Fruit fly (Drosophila melanogaster) whole organism, embryonic: ENCODE measurements around the gene Rab26.

Experiments used
- Atf-2 ChIP-seq: fragments of 200-800 bp; sonication (Bioruptor generic); optimal IDR thresholded peaks from 2 replicates; lab custom pipeline; 2016; ENCODE audit warnings: missing biosample characterization, missing genetic modification characterization
- CG11504 ChIP-seq: fragments of 200-800 bp; sonication (Bioruptor generic); optimal IDR thresholded peaks from 3 replicates; lab custom pipeline; 2019; ENCODE audit warnings: missing biosample characterization, mild to moderate bottlenecking, missing genetic modification characterization, moderate library complexity
- CG12071 ChIP-seq: fragments of 200-800 bp; sonication (Bioruptor generic); optimal IDR thresholded peaks from 3 replicates; lab custom pipeline; 2018; ENCODE audit warnings: missing biosample characterization, mild to moderate bottlenecking, missing genetic modification characterization
- CG12299 ChIP-seq: fragments of 200-800 bp; sonication (Bioruptor generic); optimal IDR thresholded peaks from 2 replicates; lab custom pipeline; 2018; ENCODE audit warnings: missing biosample characterization, mild to moderate bottlenecking, missing genetic modification characterization
- CG12659 ChIP-seq: fragments of 200-800 bp; sonication (Bioruptor generic); optimal IDR thresholded peaks from 3 replicates; lab custom pipeline; 2017; ENCODE audit warnings: mild to moderate bottlenecking, missing biosample characterization, missing genetic modification reagents, missing genetic modification characterization
- CG14860 ChIP-seq: fragments of 200-800 bp; sonication (Bioruptor generic); IDR thresholded peaks from 3 replicates; pipeline ENCODE4 v1.3.6; 2022; ENCODE audit warnings: missing biosample characterization, missing genetic modification characterization; ENCODE audit not compliant: partially characterized antibody
- CG15269 ChIP-seq: fragments of 200-800 bp; sonication (Bioruptor generic); optimal IDR thresholded peaks from 2 replicates; lab custom pipeline; 2018; ENCODE audit warnings: missing biosample characterization, mild to moderate bottlenecking, missing genetic modification characterization, moderate library complexity
- CG17385 ChIP-seq: fragments of 200-800 bp; sonication (Bioruptor generic); optimal IDR thresholded peaks from 3 replicates; lab custom pipeline; 2018; ENCODE audit warnings: missing biosample characterization, mild to moderate bottlenecking, missing genetic modification characterization
- CG32532 ChIP-seq: fragments of 200-800 bp; sonication (Bioruptor generic); IDR thresholded peaks from 2 replicates; pipeline ENCODE4 v1.3.6; 2022; ENCODE audit warnings: missing biosample characterization, missing genetic modification characterization
- CG3838 ChIP-seq: fragments of 200-800 bp; sonication (Bioruptor generic); optimal IDR thresholded peaks from 3 replicates; lab custom pipeline; 2016; ENCODE audit warnings: missing biosample characterization, missing genetic modification characterization
- CG43689 ChIP-seq: fragments of 200-800 bp; sonication (Bioruptor generic); IDR thresholded peaks from 2 replicates; pipeline ENCODE4 v1.3.6; 2022; ENCODE audit warnings: missing biosample characterization, missing genetic modification characterization
- CG7963 ChIP-seq: fragments of 200-800 bp; sonication (Bioruptor generic); IDR thresholded peaks from 3 replicates; pipeline ENCODE4 v1.3.6; 2022; ENCODE audit warnings: missing biosample characterization, missing genetic modification characterization; ENCODE audit not compliant: partially characterized antibody
- CG8359 ChIP-seq: fragments of 200-800 bp; sonication (Bioruptor generic); optimal IDR thresholded peaks from 2 replicates; lab custom pipeline; 2017; ENCODE audit warnings: missing biosample characterization, mild to moderate bottlenecking, missing genetic modification characterization, borderline replicate concordance
- CG9215 ChIP-seq: fragments of 200-800 bp; sonication (Bioruptor generic); IDR thresholded peaks from 2 replicates; pipeline ENCODE4 v1.3.6; 2022; ENCODE audit warnings: missing biosample characterization, missing genetic modification characterization
- Dek ChIP-seq: fragments of 200-800 bp; sonication (Bioruptor generic); optimal IDR thresholded peaks from 3 replicates; lab custom pipeline; 2019; ENCODE audit warnings: missing biosample characterization, mild to moderate bottlenecking, missing genetic modification characterization, moderate library complexity
- Doc2 ChIP-seq: fragments of 200-800 bp; sonication (Bioruptor generic); IDR thresholded peaks from 2 replicates; pipeline ENCODE4 v1.3.6; 2022; ENCODE audit warnings: missing biosample characterization, missing genetic modification characterization
- Doc3 ChIP-seq: fragments of 200-800 bp; sonication (Bioruptor generic); IDR thresholded peaks from 3 replicates; pipeline ENCODE4 v1.3.6; 2022; ENCODE audit warnings: missing biosample characterization, missing genetic modification characterization; ENCODE audit not compliant: partially characterized antibody
- Drgx ChIP-seq: fragments of 200-800 bp; sonication (Bioruptor generic); IDR thresholded peaks from 2 replicates; pipeline ENCODE4 v1.3.6; 2022; ENCODE audit warnings: missing biosample characterization, missing genetic modification characterization
- HLHmδ ChIP-seq: fragments of 200-800 bp; sonication (Bioruptor generic); optimal IDR thresholded peaks from 2 replicates; lab custom pipeline; 2018; ENCODE audit warnings: missing biosample characterization, mild to moderate bottlenecking, missing genetic modification characterization, moderate library complexity
- Lim3 ChIP-seq: fragments of 200-800 bp; sonication (Bioruptor generic); IDR thresholded peaks from 2 replicates; pipeline ENCODE4 v1.3.6; 2022; ENCODE audit warnings: missing biosample characterization, missing genetic modification characterization
- Max ChIP-seq: fragments of 200-800 bp; sonication (Bioruptor generic); optimal IDR thresholded peaks from 2 replicates; lab custom pipeline; 2016; ENCODE audit warnings: missing biosample characterization, mild to moderate bottlenecking, missing genetic modification characterization
- Meics ChIP-seq: fragments of 200-800 bp; sonication (Bioruptor generic); optimal IDR thresholded peaks from 2 replicates; lab custom pipeline; 2017; ENCODE audit warnings: missing biosample characterization, mild to moderate bottlenecking, missing genetic modification characterization
- amos ChIP-seq: fragments of 200-800 bp; sonication (Bioruptor generic); IDR thresholded peaks from 2 replicates; pipeline ENCODE4 v1.3.6; 2022; ENCODE audit warnings: missing biosample characterization, missing genetic modification characterization; ENCODE audit not compliant: partially characterized antibody
- ara ChIP-seq: fragments of 200-800 bp; sonication (Bioruptor generic); IDR thresholded peaks from 2 replicates; pipeline ENCODE4 v1.3.6; 2022; ENCODE audit warnings: missing biosample characterization, missing genetic modification characterization
- az2 ChIP-seq: fragments of 200-800 bp; sonication (Bioruptor generic); optimal IDR thresholded peaks from 3 replicates; lab custom pipeline; 2016; ENCODE audit warnings: missing biosample characterization, missing genetic modification characterization
- bbx ChIP-seq: fragments of 200-800 bp; sonication (Bioruptor generic); IDR thresholded peaks from 2 replicates; pipeline ENCODE4 v1.3.6; 2022; ENCODE audit warnings: missing biosample characterization, missing genetic modification characterization; ENCODE audit not compliant: partially characterized antibody
- bcd ChIP-seq: fragments of 200-800 bp; sonication (Bioruptor generic); optimal IDR thresholded peaks from 2 replicates; lab custom pipeline; 2017; ENCODE audit warnings: missing biosample characterization, mild to moderate bottlenecking, missing genetic modification characterization
- btn ChIP-seq: fragments of 200-800 bp; sonication (Bioruptor generic); optimal IDR thresholded peaks from 2 replicates; lab custom pipeline; 2016; ENCODE audit warnings: missing biosample characterization, missing genetic modification characterization
- croc ChIP-seq: fragments of 200-800 bp; sonication (Bioruptor generic); conservative IDR thresholded peaks from 3 replicates; pipeline ENCODE4 v1.3.6; 2022; ENCODE audit warnings: missing biosample characterization, missing genetic modification characterization
- danr ChIP-seq: fragments of 200-800 bp; sonication (Bioruptor generic); IDR thresholded peaks from 2 replicates; pipeline ENCODE4 v1.3.6; 2022; ENCODE audit warnings: missing biosample characterization, missing genetic modification characterization
- dmrt99B ChIP-seq: fragments of 200-800 bp; sonication (Bioruptor generic); optimal IDR thresholded peaks from 2 replicates; lab custom pipeline; 2018; ENCODE audit warnings: missing biosample characterization, mild to moderate bottlenecking, missing genetic modification characterization, moderate library complexity
- en ChIP-seq: fragments of 200-800 bp; sonication (Bioruptor generic); optimal IDR thresholded peaks from 2 replicates; lab custom pipeline; 2016; ENCODE audit warnings: missing biosample characterization, missing genetic modification characterization
- gce ChIP-seq: fragments of 200-800 bp; sonication (Bioruptor generic); IDR thresholded peaks from 3 replicates; pipeline ENCODE4 v1.3.6; 2022; ENCODE audit warnings: missing biosample characterization, missing genetic modification characterization
- grau ChIP-seq: fragments of 200-800 bp; optimal IDR thresholded peaks from 3 replicates; lab custom pipeline; 2019; ENCODE audit warnings: missing biosample characterization, mild to moderate bottlenecking, missing genetic modification characterization, moderate library complexity
- gt ChIP-seq: fragments of 200-800 bp; sonication (Bioruptor generic); IDR thresholded peaks from 2 replicates; pipeline ENCODE4 v1.3.6; 2022; ENCODE audit warnings: missing biosample characterization, missing genetic modification characterization
- hb ChIP-seq: fragments of 200-800 bp; sonication (Bioruptor generic); IDR thresholded peaks from 3 replicates; pipeline ENCODE4 v1.3.6; 2022; ENCODE audit warnings: missing biosample characterization, missing genetic modification characterization; ENCODE audit not compliant: partially characterized antibody
- kah ChIP-seq: fragments of 200-800 bp; sonication (Bioruptor generic); optimal IDR thresholded peaks from 2 replicates; lab custom pipeline; 2018; ENCODE audit warnings: missing biosample characterization, mild to moderate bottlenecking, missing genetic modification characterization
- lbe ChIP-seq: fragments of 200-800 bp; sonication (Bioruptor generic); optimal IDR thresholded peaks from 2 replicates; lab custom pipeline; 2016; ENCODE audit warnings: missing biosample characterization, mild to moderate bottlenecking, missing genetic modification characterization
- nau ChIP-seq: fragments of 200-800 bp; sonication (Bioruptor generic); optimal IDR thresholded peaks from 3 replicates; lab custom pipeline; 2017; ENCODE audit warnings: missing biosample characterization, mild to moderate bottlenecking, missing genetic modification characterization, missing genetic modification reagents
- nmo ChIP-seq: fragments of 200-800 bp; sonication (Bioruptor generic); optimal IDR thresholded peaks from 2 replicates; lab custom pipeline; 2018; ENCODE audit warnings: missing biosample characterization, mild to moderate bottlenecking, missing genetic modification characterization, moderate library complexity
- pita ChIP-seq: fragments of 200-800 bp; sonication (Bioruptor generic); optimal IDR thresholded peaks from 2 replicates; lab custom pipeline; 2017; ENCODE audit warnings: missing biosample characterization, mild to moderate bottlenecking, missing genetic modification characterization
- pros ChIP-seq: fragments of 200-800 bp; sonication (Bioruptor generic); optimal IDR thresholded peaks from 3 replicates; lab custom pipeline; 2019; ENCODE audit warnings: missing biosample characterization, mild to moderate bottlenecking, missing genetic modification characterization, moderate library complexity
- pzg ChIP-seq: fragments of 200-800 bp; sonication (Bioruptor generic); optimal IDR thresholded peaks from 3 replicates; lab custom pipeline; 2018; ENCODE audit warnings: missing biosample characterization, mild to moderate bottlenecking, missing genetic modification characterization, moderate library complexity
- ranshi ChIP-seq: fragments of 200-800 bp; sonication (Bioruptor generic); IDR thresholded peaks from 2 replicates; pipeline ENCODE4 v1.3.6; 2022; ENCODE audit warnings: missing biosample characterization, missing genetic modification characterization
- slp2 ChIP-seq: fragments of 200-800 bp; sonication (Bioruptor generic); optimal IDR thresholded peaks from 2 replicates; lab custom pipeline; 2016; ENCODE audit warnings: missing biosample characterization, missing genetic modification characterization
- tin ChIP-seq: fragments of 200-800 bp; sonication (Bioruptor generic); optimal IDR thresholded peaks from 3 replicates; lab custom pipeline; 2016; ENCODE audit warnings: missing biosample characterization, missing genetic modification characterization
- tll ChIP-seq, 2 experiments: fragments of 200-800 bp in 1 of 2; fragments of >200 bp in 1 of 2; sonication (Bioruptor generic) in 1 of 2; optimal IDR thresholded peaks; 2 replicates each; lab custom pipeline; 2017 to 2019; ENCODE audit warnings: missing biosample characterization in 2 of 2, missing genetic modification characterization in 2 of 2, mild to moderate bottlenecking in 1 of 2, moderate library complexity in 1 of 2
- vnd ChIP-seq: fragments of 200-800 bp; sonication (Bioruptor generic); IDR thresholded peaks from 3 replicates; pipeline ENCODE4 v1.3.6; 2022; ENCODE audit warnings: missing biosample characterization, missing genetic modification characterization; ENCODE audit not compliant: partially characterized antibody
- yki ChIP-seq: fragments of >200 bp; optimal IDR thresholded peaks from 3 replicates; lab custom pipeline; 2018
- zen ChIP-seq: fragments of 200-800 bp; sonication (Bioruptor generic); optimal IDR thresholded peaks from 3 replicates; lab custom pipeline; 2018; ENCODE audit warnings: missing biosample characterization, mild to moderate bottlenecking, missing genetic modification characterization, moderate library complexity
- zfh1 ChIP-seq: fragments of 200-800 bp; sonication (Bioruptor generic); IDR thresholded peaks from 3 replicates; pipeline ENCODE4 v1.3.6; 2022; ENCODE audit warnings: missing biosample characterization, missing genetic modification characterization

The Rab26 gene

DNA sequence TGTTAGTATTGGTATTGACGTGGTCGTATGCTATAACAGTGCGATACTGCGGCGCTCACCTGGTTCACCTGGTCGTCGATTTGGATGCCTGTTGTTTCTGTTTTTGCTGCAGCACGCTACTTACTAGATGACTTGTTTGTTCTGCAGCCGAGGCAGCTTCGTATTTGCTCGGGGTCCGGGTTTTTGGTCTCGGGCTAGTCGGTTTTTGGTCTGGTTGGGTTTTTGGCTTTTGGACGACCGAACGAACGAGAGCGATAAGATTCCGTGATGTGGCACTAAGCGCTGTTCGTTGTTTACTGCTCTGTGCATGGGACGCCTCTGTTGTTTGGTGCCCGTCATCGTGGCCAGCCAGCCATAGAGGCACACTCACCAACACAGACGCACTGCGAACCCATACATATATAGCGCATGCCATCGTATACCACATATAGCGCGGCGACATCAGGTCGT, 30.4 kb downstream of the Rab26 start, which contains the start of gene ebd2 (continued):
- no peak for TF ChIP-seq bcd
- no peak for TF ChIP-seq nmo (GFP tag; lab: Kevin White, UChicago)
- TF ChIP-seq slp2 = no peak
- no peak for TF ChIP-seq Lim3 (GFP tag; lab: Robert Waterston, UW)
- no peak for TF ChIP-seq pros (GFP tag; lab: Kevin White, UChicago)
- TF ChIP-seq CG3838 (GFP tag; lab: Kevin White, UChicago) = no peak
- no peak for TF ChIP-seq danr (GFP tag; lab: Robert Waterston, UW)
- no peak for TF ChIP-seq vnd
- no peak for TF ChIP-seq CG12659 (GFP tag; lab: Kevin White, UChicago)
- TF ChIP-seq CG32532 (GFP tag; lab: Robert Waterston, UW) = peak; percentile 31; the same call in 1 of the 2 replicates
- no peak for TF ChIP-seq Max (GFP tag; lab: Kevin White, UChicago)
- TF ChIP-seq az2 = no peak
- no peak for TF ChIP-seq btn
- no peak for TF ChIP-seq gt (GFP tag; lab: Robert Waterston, UW)
- TF ChIP-seq ara = no peak
- TF ChIP-seq lbe (GFP tag; lab: Kevin White, UChicago) = no peak
- TF ChIP-seq CG15269 (tag; lab: Kevin White, UChicago) = peak; percentile 3
- TF ChIP-seq CG12071 (GFP tag; lab: Kevin White, UChicago) = peak; percentile 38
- no peak for TF ChIP-seq tll (GFP tag; optimal IDR thresholded peaks at IDR 0.05; lab: Kevin White, UChicago)
- TF ChIP-seq Drgx (GFP tag; lab: Robert Waterston, UW) = no peak
- no peak for TF ChIP-seq bbx (GFP tag; lab: Robert Waterston, UW)
- TF ChIP-seq nau = no peak
- TF ChIP-seq CG43689 (GFP tag; lab: Robert Waterston, UW) = no peak
- TF ChIP-seq HLHmδ = no peak
- no peak for TF ChIP-seq yki (lab: Kevin White, UChicago)
- no peak for TF ChIP-seq zfh1 (GFP tag; lab: Robert Waterston, UW)
- TF ChIP-seq Dek (tag; lab: Kevin White, UChicago) = no peak
- no peak for TF ChIP-seq en
- peak; percentile 44 for TF ChIP-seq Meics (GFP tag; lab: Kevin White, UChicago)
- TF ChIP-seq ranshi (GFP tag; lab: Robert Waterston, UW) = peak; percentile 17; the same call in 1 of the 2 replicates
- no peak for TF ChIP-seq pita (GFP tag; lab: Kevin White, UChicago)
- no peak for TF ChIP-seq CG8359 (GFP tag; lab: Kevin White, UChicago)
- no peak for TF ChIP-seq CG7963
- no peak for TF ChIP-seq tin (GFP tag; lab: Kevin White, UChicago)
- peak; percentile 30 for TF ChIP-seq CG11504
- TF ChIP-seq zen (tag; lab: Kevin White, UChicago) = no peak
- TF ChIP-seq dmrt99B (tag; lab: Kevin White, UChicago) = peak; percentile 34
- TF ChIP-seq Doc3 (GFP tag; lab: Robert Waterston, UW) = 0 out of 3 replicates have a peak, but pooled peaks have one; percentile 26
- no peak for TF ChIP-seq croc
- no peak for TF ChIP-seq Doc2
- no peak for TF ChIP-seq pzg (GFP tag; lab: Kevin White, UChicago)
- TF ChIP-seq amos = no peak; the same call in 1 of the 2 replicates
- no peak for TF ChIP-seq gce (GFP tag; lab: Robert Waterston, UW)
- TF ChIP-seq CG14860 (GFP tag; lab: Robert Waterston, UW) = no peak
- TF ChIP-seq CG17385 = no peak
- no peak for TF ChIP-seq hb (GFP tag; lab: Robert Waterston, UW)
- no peak for TF ChIP-seq kah
- no peak for TF ChIP-seq CG9215 (GFP tag; lab: Robert Waterston, UW)
- TF ChIP-seq Atf-2 (GFP tag; lab: Kevin White, UChicago) = no peak
- peak; percentile 23 for TF ChIP-seq CG12299 (tag; lab: Kevin White, UChicago)
- no peak for TF ChIP-seq grau
